Worm (Caenorhabditis elegans): ENCODE data around the gene twk-24.

The twk-24 gene

DNA sequence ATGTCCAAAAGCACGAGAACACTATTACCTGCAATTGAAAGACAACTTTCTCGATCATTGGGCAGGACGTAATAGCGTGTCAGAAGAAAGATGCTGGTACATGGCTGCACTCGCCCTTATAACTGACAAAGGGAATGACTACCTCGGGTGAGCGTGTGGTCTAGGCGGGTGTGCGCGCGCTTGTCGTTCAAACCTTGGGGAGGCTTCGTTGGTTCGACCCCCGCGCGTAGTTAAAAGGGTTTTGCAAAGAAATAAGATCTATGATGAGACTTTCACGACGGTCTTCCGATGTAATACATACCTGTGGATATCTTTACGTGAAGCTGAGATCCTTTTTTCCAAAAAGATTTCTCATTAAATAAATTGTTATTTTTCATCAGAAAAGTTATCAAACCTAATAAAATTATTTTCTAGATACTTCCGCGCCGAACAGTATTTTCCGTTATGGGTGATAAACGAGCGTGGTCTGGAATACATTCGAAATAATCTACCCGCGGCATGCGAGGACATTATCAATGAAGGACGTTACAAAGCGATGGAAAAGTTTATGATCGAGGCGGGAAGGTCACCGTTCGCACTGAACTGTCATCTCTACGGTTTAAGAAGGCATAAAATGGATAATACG is 34.4 kb upstream of the twk-24 start (continued):
- TF ChIP-seq jun-1 (tag; optimal IDR thresholded peaks at IDR 0.05) (peak; percentile 73), spr-3 (GFP tag; optimal IDR thresholded peaks at IDR 0.05) (peak; percentile 97), spr-1 (tag; optimal IDR thresholded peaks at IDR 0.05) (peak; percentile 96), mxl-3 (GFP tag; optimal IDR thresholded peaks at IDR 0.05) (peak; percentile 91), fkh-10 (GFP tag; optimal IDR thresholded peaks at IDR 0.05) (peak; percentile 60), tag-97 (GFP tag; IDR thresholded peaks at IDR 0.05) (peak; percentile 93), zip-2 (tag; optimal IDR thresholded peaks at IDR 0.05) (peak; percentile 60), dmd-6 (GFP tag; IDR thresholded peaks at IDR 0.05) (peak; percentile 88), ceh-28 (tag; optimal IDR thresholded peaks at IDR 0.05) (no peak), lin-15B (tag; optimal IDR thresholded peaks at IDR 0.05) (no peak), D1046.2 (GFP tag; IDR thresholded peaks at IDR 0.05) (peak; percentile 97), zag-1 (tag; optimal IDR thresholded peaks at IDR 0.05) (peak; percentile 26), skn-1 (tag; optimal IDR thresholded peaks at IDR 0.05) (no peak)

DNA sequence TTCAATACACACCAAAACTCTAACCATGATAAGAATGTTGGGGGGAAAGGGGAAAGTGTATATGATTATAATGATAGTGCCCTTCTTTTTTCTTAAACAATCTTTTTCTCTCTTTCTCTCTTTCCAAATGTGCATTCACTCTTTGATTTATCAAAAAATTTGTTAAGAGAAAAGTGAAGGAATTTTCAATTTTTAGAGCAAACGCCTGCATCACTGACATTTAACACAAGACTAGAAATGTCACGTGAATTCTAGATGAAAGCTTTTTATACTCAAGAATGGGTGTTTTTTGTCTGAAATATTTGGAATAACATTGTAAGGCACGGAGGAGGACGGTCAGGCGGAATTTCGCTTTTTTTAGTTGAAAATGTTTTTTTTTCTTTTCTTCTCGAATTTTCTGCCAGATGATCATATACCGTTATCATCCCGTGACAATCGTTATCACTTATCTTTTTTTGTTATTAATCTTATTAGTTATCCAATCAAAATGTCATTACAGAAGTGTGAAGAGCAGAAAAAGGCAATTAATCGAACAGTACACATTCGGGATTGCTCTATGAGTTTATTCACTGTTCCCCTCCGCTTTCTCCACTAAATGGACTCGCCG is 33.0 kb upstream of the twk-24 start, which contains the start of the genes frm-7 and F55C5.17:
TSS of gene frm-7 (plus strand) at position 500 of the 607 bp plus-strand sequence.
TSS of gene F55C5.17 (plus strand) at position 557 of the 607 bp plus-strand sequence.
- TF ChIP-seq lin-29 (GFP tag; IDR thresholded peaks at IDR 0.05) = no peak
- TF ChIP-seq nhr-41 (GFP tag; IDR thresholded peaks at IDR 0.05) = 0 out of 2 replicates have a peak, but pooled peaks have one; percentile 9
- TF ChIP-seq D1046.2 (GFP tag; IDR thresholded peaks at IDR 0.05) = no peak
- TF ChIP-seq dpl-1 (GFP tag; optimal IDR thresholded peaks at IDR 0.05) = no peak
- TF ChIP-seq Y105C5A.15 (GFP tag; IDR thresholded peaks at IDR 0.05) = no peak
- no peak for TF ChIP-seq ztf-7 (tag; optimal IDR thresholded peaks at IDR 0.05)
- TF ChIP-seq hlh-30 (tag; optimal IDR thresholded peaks at IDR 0.05; ENCODE audit: insufficient read depth) = peak; percentile 84
- no peak for TF ChIP-seq nhr-6 (tag; optimal IDR thresholded peaks at IDR 0.05)
- no peak for TF ChIP-seq unc-62 (GFP tag; optimal IDR thresholded peaks at IDR 0.05 in 1 of 2)
- no peak for TF ChIP-seq unc-62 (tag; optimal IDR thresholded peaks at IDR 0.05)
- TF ChIP-seq ceh-62 (tag; optimal IDR thresholded peaks at IDR 0.05) = no peak
- TF ChIP-seq gei-8 (GFP tag; optimal IDR thresholded peaks at IDR 0.05) = no peak
- no peak for TF ChIP-seq nhr-102 (tag; optimal IDR thresholded peaks at IDR 0.05)
- TF ChIP-seq daf-12 (tag; optimal IDR thresholded peaks at IDR 0.05) = no peak
- no peak for TF ChIP-seq zfp-2 (tag; optimal IDR thresholded peaks at IDR 0.05)
- TF ChIP-seq spr-3 (GFP tag; optimal IDR thresholded peaks at IDR 0.05) = no peak
- TF ChIP-seq spr-1 (tag; optimal IDR thresholded peaks at IDR 0.05) = no peak
- no peak for TF ChIP-seq Y48G9A.11 (GFP tag; IDR thresholded peaks at IDR 0.05)
- no peak for TF ChIP-seq zip-2 (tag; optimal IDR thresholded peaks at IDR 0.05)
- TF ChIP-seq F44E2.7 (GFP tag; IDR thresholded peaks at IDR 0.05) = no peak
- no peak for TF ChIP-seq daf-8 (GFP tag; IDR thresholded peaks at IDR 0.05)
- peak; percentile 47 for TF ChIP-seq pqm-1 (tag; optimal IDR thresholded peaks at IDR 0.05)
- TF ChIP-seq zag-1 (tag; optimal IDR thresholded peaks at IDR 0.05) = no peak
- no peak for TF ChIP-seq lin-1 (GFP tag; IDR thresholded peaks at IDR 0.05)
- no peak for TF ChIP-seq zfp-3 (GFP tag; conservative IDR thresholded peaks at IDR 0.05)
- TF ChIP-seq mes-2 (tag; optimal IDR thresholded peaks at IDR 0.05; ENCODE audit: poor library complexity, severe bottlenecking) = no peak
- no peak for TF ChIP-seq egl-43 (GFP tag; IDR thresholded peaks at IDR 0.05)
- TF ChIP-seq dmd-9 (GFP tag; IDR thresholded peaks at IDR 0.05) = no peak
- no peak for TF ChIP-seq ces-1 (GFP tag; optimal IDR thresholded peaks at IDR 0.05)
- TF ChIP-seq saeg-2 (GFP tag; IDR thresholded peaks at IDR 0.05) = no peak
- TF ChIP-seq attf-4 (tag; optimal IDR thresholded peaks at IDR 0.05) = no peak
- TF ChIP-seq madf-9 (GFP tag; conservative IDR thresholded peaks at IDR 0.05) = no peak
- peak; percentile 26 for TF ChIP-seq nhr-48 (tag; optimal IDR thresholded peaks at IDR 0.05)
- TF ChIP-seq lir-3 (tag; optimal IDR thresholded peaks at IDR 0.05) = no peak
- no peak for TF ChIP-seq ceh-20 (GFP tag; IDR thresholded peaks at IDR 0.05)
- TF ChIP-seq dmd-6 (GFP tag; IDR thresholded peaks at IDR 0.05) = peak; percentile 54
- no peak for TF ChIP-seq nhr-77 (tag; optimal IDR thresholded peaks at IDR 0.05)
- TF ChIP-seq dve-1 (tag; optimal IDR thresholded peaks at IDR 0.05; ENCODE audit: insufficient read depth) = peak; percentile 57
- no peak for TF ChIP-seq T26A8.4 (GFP tag; IDR thresholded peaks at IDR 0.05)
- no peak for TF ChIP-seq rbr-2 (tag; optimal IDR thresholded peaks at IDR 0.05)
- TF ChIP-seq aha-1 (tag) = peak; percentile 17
- no peak for TF ChIP-seq F26F4.8 (GFP tag; conservative IDR thresholded peaks at IDR 0.05)
